Fruit fly (Drosophila melanogaster): ENCODE results near the gene CG13989.

DNA sequence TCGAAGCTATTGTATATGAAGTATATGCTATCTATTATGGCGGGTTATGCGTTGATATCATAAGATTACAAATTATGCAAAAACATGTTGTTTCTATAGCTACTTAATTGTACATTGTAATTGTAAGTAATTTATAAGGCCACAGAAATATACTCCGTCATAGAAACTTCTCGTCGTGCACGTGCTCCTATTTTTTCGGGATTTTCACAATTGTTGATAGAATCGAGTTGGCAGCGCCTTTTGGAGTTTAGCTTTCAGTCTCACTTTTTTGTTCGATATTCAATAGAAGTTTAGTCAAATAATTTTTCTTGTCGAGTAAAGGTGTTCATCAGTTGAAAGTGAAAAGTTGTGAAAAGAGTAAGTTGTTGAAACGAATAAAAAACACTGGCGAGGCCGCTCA is 42.0 kb upstream of the CG13989 start, which contains the start of gene CG31642:
- TF ChIP-seq usp (GFP tag; optimal IDR thresholded peaks at IDR 0.05) (no peak), br (GFP tag; optimal IDR thresholded peaks at IDR 0.05) (no peak), Myc (optimal IDR thresholded peaks at IDR 0.05) (no peak), sv (GFP tag; optimal IDR thresholded peaks at IDR 0.05) (no peak)
